Fruit fly (Drosophila melanogaster): Measurements from ENCODE around the gene CG16790.

Gene CG16790

DNA sequence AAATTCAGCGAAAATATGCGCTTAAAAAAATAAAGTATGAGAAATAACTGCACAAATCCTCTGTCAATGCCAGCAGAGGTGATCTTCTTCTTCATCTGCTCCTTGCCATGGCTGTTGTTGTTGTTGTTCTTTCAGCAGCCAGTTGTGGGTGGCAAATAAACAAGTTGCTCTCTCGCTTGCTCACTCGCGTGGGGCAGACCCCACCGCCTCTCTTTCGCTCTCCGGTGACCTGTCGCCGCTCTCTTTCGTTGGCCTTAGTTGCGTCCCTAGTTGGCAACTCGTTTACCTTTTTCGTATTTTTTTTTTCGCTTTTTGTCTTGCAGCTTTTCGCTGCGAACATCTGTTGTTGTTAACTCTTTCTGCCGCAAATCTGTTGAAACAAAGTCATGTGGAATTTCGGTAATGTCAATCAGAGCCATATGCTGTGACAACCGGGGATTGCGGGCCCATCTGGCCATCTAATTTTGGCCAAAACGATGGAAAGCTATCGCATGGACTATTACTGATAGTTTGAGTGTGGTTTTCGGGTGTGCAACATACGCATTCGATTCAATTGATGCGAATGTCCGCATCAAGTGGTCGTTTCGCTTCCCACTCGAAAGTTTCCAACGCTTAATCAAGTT, 35.3 kb downstream of the CG16790 start:
- TF ChIP-seq CG17801 (GFP tag; optimal IDR thresholded peaks at IDR 0.05; ENCODE audit: partially characterized antibody) = no peak

DNA sequence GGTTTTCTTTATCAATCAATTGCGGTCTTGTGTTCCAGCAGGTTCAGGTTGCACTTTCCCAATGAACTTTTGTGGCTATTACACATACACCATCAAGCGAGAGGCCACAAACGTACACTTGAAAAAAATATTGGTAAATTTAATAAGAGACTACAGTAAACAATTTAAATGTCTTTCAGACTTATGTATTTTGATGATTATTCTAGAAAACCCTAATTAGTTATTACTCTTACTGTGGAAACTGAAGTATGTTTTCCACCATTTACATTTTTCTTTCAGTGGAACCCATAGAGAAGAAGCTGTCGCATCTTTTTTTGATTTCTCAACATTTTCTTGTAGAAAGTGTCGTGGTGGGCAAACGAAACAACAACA, 35.9 kb downstream of the CG16790 start:
- TF ChIP-seq CG17801 (GFP tag; optimal IDR thresholded peaks at IDR 0.05; ENCODE audit: partially characterized antibody) = peak; percentile 72

DNA sequence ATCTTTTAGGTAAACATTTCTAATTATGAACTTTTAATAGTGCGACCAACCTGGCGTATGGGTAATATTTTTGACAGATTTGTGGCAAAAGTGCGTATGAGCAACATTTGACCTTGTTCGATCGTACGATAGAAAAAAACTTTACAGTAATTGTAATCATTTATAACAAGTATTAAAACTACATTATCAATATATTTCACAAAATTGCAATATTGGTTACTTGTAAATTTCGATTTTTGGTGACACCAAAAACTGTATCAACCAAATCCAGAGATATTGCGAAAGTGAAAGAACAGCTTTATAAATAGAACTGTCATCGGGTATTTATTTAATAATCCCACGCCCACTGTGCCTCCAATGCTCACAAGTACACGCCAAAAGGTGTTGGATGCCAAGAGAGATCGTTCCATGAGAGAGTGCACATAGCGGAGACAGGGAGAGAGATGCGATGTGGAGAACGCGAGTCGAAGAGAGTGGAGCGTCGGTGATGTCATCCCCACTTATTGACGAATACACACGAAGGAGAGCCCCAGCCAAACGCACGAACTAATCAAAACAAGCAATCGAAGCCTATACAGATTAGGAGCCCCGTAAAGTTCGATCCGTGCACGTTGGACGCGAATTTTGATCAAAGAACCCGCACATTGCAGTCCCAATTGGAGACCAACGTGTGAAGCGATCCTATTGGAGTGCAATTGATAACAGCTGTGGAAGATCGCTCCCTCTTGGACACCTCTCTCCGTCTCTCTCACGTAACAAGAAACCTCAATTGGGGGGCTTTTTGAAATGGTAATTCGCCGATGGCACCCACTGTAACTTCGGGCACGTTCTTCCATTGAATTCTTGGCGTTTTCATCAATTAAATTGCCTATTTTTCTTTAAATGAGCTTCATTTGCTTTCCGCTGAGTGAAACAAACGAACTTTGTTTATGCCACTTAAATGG, 36.6 kb downstream of the CG16790 start:
- TF ChIP-seq CG17801 (GFP tag; optimal IDR thresholded peaks at IDR 0.05; ENCODE audit: partially characterized antibody) = peak; percentile 77

DNA sequence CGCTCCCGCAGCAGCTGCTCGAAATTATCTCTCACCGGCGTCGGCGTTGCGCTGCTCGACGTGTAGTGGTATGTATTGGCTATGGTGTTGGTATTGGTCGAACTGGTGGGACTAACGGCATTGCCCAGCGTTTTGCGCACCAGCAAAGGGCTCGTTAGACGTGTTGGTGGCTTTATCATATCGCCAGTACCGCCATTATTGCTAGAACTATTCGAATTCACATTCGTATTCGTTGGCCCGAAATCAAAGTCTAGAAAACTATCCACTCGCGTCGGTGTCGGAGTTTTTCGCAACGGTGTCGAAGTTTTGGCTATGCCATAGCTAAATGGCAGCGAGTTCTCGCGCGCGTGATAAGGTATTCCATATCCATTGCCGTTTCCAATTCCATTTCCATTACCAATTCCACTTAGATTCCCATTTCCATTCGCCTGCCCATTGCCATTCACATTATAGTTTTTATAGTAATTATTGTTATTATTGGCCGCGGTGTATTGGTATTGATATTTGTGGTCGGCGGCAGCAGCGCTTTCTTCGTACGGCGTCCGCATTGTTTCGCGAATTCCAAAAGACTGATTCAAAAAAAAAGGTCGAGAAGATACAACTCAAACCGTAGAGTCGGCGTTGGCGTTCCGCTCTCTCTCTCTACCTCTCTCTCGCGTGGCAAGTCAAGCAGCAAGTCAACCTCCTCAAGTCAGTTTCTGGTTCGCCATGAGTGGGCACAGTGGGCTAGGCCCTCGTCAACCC, 37.4 kb downstream of the CG16790 start, which contains the start of gene by:
Gene by, minus strand, starts transcription at position 575 of the 744 bp plus-strand sequence.
- no peak for TF ChIP-seq CG17801 (GFP tag; optimal IDR thresholded peaks at IDR 0.05; ENCODE audit: partially characterized antibody)

DNA sequence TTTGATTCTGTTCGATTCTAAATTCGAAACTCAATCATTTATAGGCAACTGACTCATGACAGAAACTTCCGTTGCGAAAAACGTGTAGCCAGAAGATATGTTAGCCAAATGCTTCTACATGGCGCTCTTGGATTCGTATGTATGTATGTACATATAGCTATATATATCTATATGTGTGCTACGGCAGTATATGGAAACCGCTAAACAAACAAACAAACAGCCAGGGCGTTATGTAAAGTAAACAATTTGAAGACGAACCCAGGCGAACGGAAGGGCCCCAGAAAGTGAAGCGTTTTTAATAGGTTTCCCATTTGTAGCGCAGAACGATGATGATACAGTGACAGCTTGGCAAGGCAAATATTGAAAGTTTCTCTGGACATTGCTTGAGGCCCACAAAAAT, 40.1 kb downstream of the CG16790 start:
- no peak for TF ChIP-seq CG17801 (GFP tag; optimal IDR thresholded peaks at IDR 0.05; ENCODE audit: partially characterized antibody)

DNA sequence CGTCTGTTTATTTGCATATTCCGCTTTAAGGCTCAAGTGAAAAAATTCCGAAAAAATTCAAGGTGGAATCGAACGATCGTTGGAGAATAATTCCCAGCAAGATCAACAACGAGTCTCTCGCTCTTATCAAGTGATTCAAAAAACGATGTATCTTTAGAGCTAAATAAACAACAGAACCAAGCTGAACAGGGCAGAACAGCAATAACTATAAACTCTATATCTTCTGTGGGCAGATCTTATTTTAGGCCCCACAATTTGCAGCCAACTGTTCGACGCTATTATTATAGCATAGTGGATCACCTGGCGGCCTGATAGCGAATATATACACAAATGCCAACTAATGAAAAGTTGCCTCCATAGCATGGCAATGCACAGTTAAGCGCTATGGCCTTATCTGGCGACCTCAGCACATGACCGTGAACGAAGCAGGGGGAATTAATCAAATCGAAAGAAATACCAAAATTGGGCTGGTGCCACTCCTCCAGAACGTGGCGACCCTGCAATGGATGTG, 40.6 kb downstream of the CG16790 start:
- no peak for TF ChIP-seq CG17801 (GFP tag; optimal IDR thresholded peaks at IDR 0.05; ENCODE audit: partially characterized antibody)

DNA sequence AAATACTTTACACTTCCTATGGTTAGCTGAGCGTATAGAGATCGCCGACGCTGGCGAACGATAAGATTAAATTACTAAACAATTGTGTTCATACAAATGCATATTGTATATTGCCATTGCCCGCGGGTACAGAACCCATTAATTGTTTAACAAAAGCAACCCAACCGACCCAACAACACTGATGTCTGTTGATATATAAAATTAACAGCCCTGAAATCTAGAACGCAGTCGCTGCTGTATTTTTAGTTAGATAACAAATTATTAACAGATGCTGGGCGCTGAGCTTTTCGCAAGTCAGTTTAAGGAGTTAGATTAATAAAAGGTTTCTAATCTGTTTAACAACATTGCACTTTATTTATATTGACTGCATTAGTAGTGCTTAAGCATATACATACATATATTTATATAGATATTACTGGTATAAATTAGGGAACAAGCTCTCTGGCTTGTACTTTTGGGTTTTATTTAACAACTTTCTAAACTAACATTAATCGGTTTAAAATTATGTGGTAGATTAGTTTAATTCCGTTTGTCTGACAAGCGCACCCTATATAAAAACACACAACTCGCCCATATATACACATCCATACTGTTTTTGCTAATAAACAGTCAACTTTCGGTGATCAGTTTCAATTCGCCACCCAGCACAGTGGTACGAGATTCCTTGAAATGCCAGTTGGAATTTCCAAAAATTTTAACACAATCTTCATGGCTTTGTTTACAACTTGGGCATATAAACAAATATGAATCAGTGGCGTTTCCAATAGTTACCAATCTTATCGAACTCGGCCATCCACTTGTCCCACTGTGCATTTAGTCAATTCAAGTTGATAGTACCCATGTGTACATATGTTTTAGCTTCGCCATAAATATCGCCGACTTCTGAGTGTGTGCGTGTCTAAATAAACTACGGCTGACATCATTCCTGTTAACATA, 41.8 kb downstream of the CG16790 start:
- peak; percentile 71 for TF ChIP-seq CG17801 (GFP tag; optimal IDR thresholded peaks at IDR 0.05; ENCODE audit: partially characterized antibody)

Measured in ovary, adult (tissue).